Worm (Caenorhabditis elegans): ENCODE data around the gene twk-48.

Gene twk-48

ce11 chrIII:9826005-9826404 is 34.5 kb upstream of the twk-48 start (continued):
- TF ChIP-seq nhr-76 (tag; optimal IDR thresholded peaks at IDR 0.05): no peak
- no peak for TF ChIP-seq daf-12 (tag; optimal IDR thresholded peaks at IDR 0.05)
- TF ChIP-seq zip-11 (GFP tag; IDR thresholded peaks at IDR 0.05): no peak
- TF ChIP-seq arid-1 (GFP tag; conservative IDR thresholded peaks at IDR 0.05): no peak
- TF ChIP-seq daf-16 (GFP tag; optimal IDR thresholded peaks at IDR 0.05): no peak
- peak; percentile 49 for TF ChIP-seq daf-16 (tag; optimal IDR thresholded peaks at IDR 0.05)
- TF ChIP-seq jun-1 (tag; optimal IDR thresholded peaks at IDR 0.05): no peak
- TF ChIP-seq sdz-12 (GFP tag; optimal IDR thresholded peaks at IDR 0.05): no peak
- TF ChIP-seq ztf-11 (tag; optimal IDR thresholded peaks at IDR 0.05): no peak
- no peak for TF ChIP-seq lin-29 (GFP tag; IDR thresholded peaks at IDR 0.05)
- no peak for TF ChIP-seq lir-3 (tag; optimal IDR thresholded peaks at IDR 0.05)
- TF ChIP-seq ceh-62 (tag; optimal IDR thresholded peaks at IDR 0.05): no peak
- TF ChIP-seq F44E2.7 (GFP tag; IDR thresholded peaks at IDR 0.05): no peak
- TF ChIP-seq mxl-3 (GFP tag; optimal IDR thresholded peaks at IDR 0.05): peak; percentile 21
- no peak for TF ChIP-seq nhr-41 (GFP tag; IDR thresholded peaks at IDR 0.05)
- TF ChIP-seq zag-1 (tag; optimal IDR thresholded peaks at IDR 0.05): no peak
- no peak for TF ChIP-seq unc-62 (GFP tag; optimal IDR thresholded peaks at IDR 0.05 in 1 of 2)
- TF ChIP-seq unc-62 (tag; optimal IDR thresholded peaks at IDR 0.05): no peak
- no peak for TF ChIP-seq vab-7 (GFP tag; IDR thresholded peaks at IDR 0.05)
- no peak for TF ChIP-seq php-3 (GFP tag; IDR thresholded peaks at IDR 0.05)
- TF ChIP-seq F37D6.2 (tag; optimal IDR thresholded peaks at IDR 0.05): no peak
- no peak for TF ChIP-seq lin-39 (tag; optimal IDR thresholded peaks at IDR 0.05)
- TF ChIP-seq R02D3.7 (tag; optimal IDR thresholded peaks at IDR 0.05): no peak
- no peak for TF ChIP-seq saeg-2 (GFP tag; IDR thresholded peaks at IDR 0.05)
- TF ChIP-seq zfp-3 (GFP tag; conservative IDR thresholded peaks at IDR 0.05): 0 out of 2 replicates have a peak, but pooled peaks have one; percentile 63
- TF ChIP-seq nhr-48 (tag; optimal IDR thresholded peaks at IDR 0.05): no peak
- TF ChIP-seq ceh-32 (tag; optimal IDR thresholded peaks at IDR 0.05; ENCODE audit: poor library complexity): no peak
- no peak for TF ChIP-seq ctbp-1 (GFP tag; IDR thresholded peaks at IDR 0.05)
- TF ChIP-seq ceh-20 (GFP tag; IDR thresholded peaks at IDR 0.05): peak; percentile 56; the same call in 1 of the 2 replicates
- TF ChIP-seq egl-27 (tag; optimal IDR thresholded peaks at IDR 0.05): no peak
- TF ChIP-seq ztf-7 (tag; optimal IDR thresholded peaks at IDR 0.05): no peak
- TF ChIP-seq F10B5.3 (tag; optimal IDR thresholded peaks at IDR 0.05): no peak
- TF ChIP-seq hlh-30 (tag; optimal IDR thresholded peaks at IDR 0.05; ENCODE audit: insufficient read depth): peak; percentile 92
- TF ChIP-seq Y48G9A.11 (GFP tag; IDR thresholded peaks at IDR 0.05): no peak
- TF ChIP-seq nhr-77 (tag; optimal IDR thresholded peaks at IDR 0.05): peak; percentile 55
- no peak for TF ChIP-seq F26F4.8 (GFP tag; conservative IDR thresholded peaks at IDR 0.05)
- peak; percentile 29 for TF ChIP-seq rbr-2 (tag; optimal IDR thresholded peaks at IDR 0.05)
- no peak for TF ChIP-seq zip-2 (tag; optimal IDR thresholded peaks at IDR 0.05)
- no peak for TF ChIP-seq nhr-25 (tag; optimal IDR thresholded peaks at IDR 0.05; ENCODE audit: borderline replicate concordance, insufficient read depth)
- no peak for TF ChIP-seq lin-15B (tag; optimal IDR thresholded peaks at IDR 0.05)
- TF ChIP-seq nhr-111 (GFP tag; optimal IDR thresholded peaks at IDR 0.05): no peak
- no peak for TF ChIP-seq attf-4 (tag; optimal IDR thresholded peaks at IDR 0.05)
- peak; percentile 62; the same call in 1 of the 2 replicates for TF ChIP-seq pha-4 (GFP tag; IDR thresholded peaks at IDR 0.05)
- TF ChIP-seq pha-4 (tag; optimal IDR thresholded peaks at IDR 0.05): no peak
- TF ChIP-seq tag-97 (GFP tag; IDR thresholded peaks at IDR 0.05): no peak
- peak; percentile 66 for TF ChIP-seq ama-1 (optimal IDR thresholded peaks at IDR 0.05)
- TF ChIP-seq zfp-2 (tag; optimal IDR thresholded peaks at IDR 0.05): no peak
- no peak for TF ChIP-seq ces-1 (GFP tag; optimal IDR thresholded peaks at IDR 0.05)
- 0 out of 2 replicates have a peak, but pooled peaks have one; percentile 49 for TF ChIP-seq Y75B8A.6 (GFP tag; IDR thresholded peaks at IDR 0.05)
- TF ChIP-seq dmd-8 (GFP tag; IDR thresholded peaks at IDR 0.05): no peak
- TF ChIP-seq nhr-42 (GFP tag; IDR thresholded peaks at IDR 0.05): no peak
- peak; percentile 67 for TF ChIP-seq dve-1 (tag; optimal IDR thresholded peaks at IDR 0.05; ENCODE audit: insufficient read depth)
- TF ChIP-seq tra-1 (GFP tag; IDR thresholded peaks at IDR 0.05): no peak

Measured in whole organism, L4 larva.